Worm (Caenorhabditis elegans) whole organism, L4 larva: ENCODE data around the gene F58D2.5.

Source experiments
- D1046.2 ChIP-seq: fragments of 200-800 bp; sonication (Bioruptor generic); IDR thresholded peaks from 2 replicates; pipeline ENCODE4 v1.3.6; 2022; ENCODE audit warnings: missing genetic modification characterization, missing compliant biosample characterization
- Y5F2A.4 ChIP-seq: fragments of 200-800 bp; sonication (Bioruptor generic); optimal IDR thresholded peaks from 2 replicates; lab custom pipeline; 2018; ENCODE audit warnings: mild to moderate bottlenecking, missing genetic modification characterization, missing compliant biosample characterization
- aly-2 ChIP-seq: sonication (generic microtip); optimal IDR thresholded peaks from 2 replicates; lab custom pipeline; 2018; ENCODE audit warnings: missing biosample characterization, missing genetic modification characterization
- ceh-28 ChIP-seq: fragments of 150-350 bp; optimal IDR thresholded peaks from 2 replicates; lab custom pipeline; 2014; ENCODE audit warnings: missing biosample characterization, missing genetic modification reagents, missing genetic modification characterization
- ceh-32 ChIP-seq: sonication (generic microtip); optimal IDR thresholded peaks from 2 replicates; lab custom pipeline; 2016; ENCODE audit warnings: mild to moderate bottlenecking, missing genetic modification characterization, missing compliant biosample characterization; ENCODE audit not compliant: poor library complexity
- ctbp-1 ChIP-seq: fragments of 200-800 bp; sonication (Bioruptor generic); IDR thresholded peaks from 2 replicates; pipeline ENCODE4 v1.3.6; 2022; ENCODE audit warnings: missing genetic modification reagents, missing genetic modification characterization, missing compliant biosample characterization
- fos-1 ChIP-seq: fragments of 150-350 bp; optimal IDR thresholded peaks from 2 replicates; lab custom pipeline; 2014; ENCODE audit warnings: missing biosample characterization, missing genetic modification characterization
- lir-3 ChIP-seq: sonication (generic microtip); optimal IDR thresholded peaks from 2 replicates; lab custom pipeline; 2016; ENCODE audit warnings: mild to moderate bottlenecking, missing genetic modification characterization, missing compliant biosample characterization
- mep-1 ChIP-seq: fragments of 150-350 bp; sonication (generic microtip); optimal IDR thresholded peaks from 3 replicates; lab custom pipeline; 2014; ENCODE audit warnings: missing biosample characterization, missing genetic modification characterization
- nhr-237 ChIP-seq: sonication (generic microtip); optimal IDR thresholded peaks from 2 replicates; lab custom pipeline; 2017; ENCODE audit warnings: missing biosample characterization, missing genetic modification characterization
- nhr-6 ChIP-seq: fragments of 150-350 bp; optimal IDR thresholded peaks from 2 replicates; lab custom pipeline; 2014; ENCODE audit warnings: missing biosample characterization, missing genetic modification characterization
- spr-1 ChIP-seq: sonication (generic microtip); optimal IDR thresholded peaks from 2 replicates; lab custom pipeline; 2016; ENCODE audit warnings: mild to moderate bottlenecking, missing genetic modification characterization, missing compliant biosample characterization
- vab-7 ChIP-seq: fragments of 200-800 bp; sonication (Bioruptor generic); IDR thresholded peaks from 2 replicates; pipeline ENCODE4 v1.3.6; 2022; ENCODE audit warnings: missing genetic modification reagents, missing genetic modification characterization, missing compliant biosample characterization
- ztf-11 ChIP-seq: fragments of 150-350 bp; optimal IDR thresholded peaks from 2 replicates; lab custom pipeline; 2014; ENCODE audit warnings: missing biosample characterization, missing genetic modification characterization

- TF ChIP-seq vab-7 (GFP tag; lab: Robert Waterston, UW) (no peak), D1046.2 (GFP tag; lab: Robert Waterston, UW) (no peak), nhr-6 (tag; lab: Kevin White, UChicago) (no peak), ctbp-1 (no peak), ceh-32 (tag; lab: Kevin White, UChicago) (no peak), lir-3 (tag; lab: Kevin White, UChicago) (no peak), mep-1 (tag; lab: Kevin White, UChicago) (no peak), spr-1 (tag; lab: Kevin White, UChicago) (no peak), fos-1 (tag; lab: Kevin White, UChicago) (no peak), nhr-237 (tag; lab: Kevin White, UChicago) (no peak), aly-2 (tag; lab: Kevin White, UChicago) (no peak), ztf-11 (no peak), ceh-28 (tag; lab: Kevin White, UChicago) (no peak), Y5F2A.4 (GFP tag; lab: Kevin White, UChicago) (no peak)
Measured at ce11 chrIV:13190075-13190474, 3.1 kb downstream of the F58D2.5 start.
